Worm (Caenorhabditis elegans): Measurements from ENCODE around the gene nstp-4.

The nstp-4 gene

ce11 chrII:388533-388932 is at the start of gene nstp-4:
Gene nstp-4 (plus strand): TSS chrII:388833.
- TF ChIP-seq cog-1 (tag; optimal IDR thresholded peaks at IDR 0.05), result no peak
- no peak for TF ChIP-seq med-1 (GFP tag; optimal IDR thresholded peaks at IDR 0.05; ENCODE audit: insufficient read depth)
- no peak for TF ChIP-seq T22C8.4 (GFP tag; IDR thresholded peaks at IDR 0.05)
- no peak for TF ChIP-seq ztf-23 (GFP tag; IDR thresholded peaks at IDR 0.05)
- no peak for TF ChIP-seq klf-2 (GFP tag; conservative IDR thresholded peaks at IDR 0.05)
- TF ChIP-seq ztf-29 (GFP tag; IDR thresholded peaks at IDR 0.05), result no peak
- no peak for TF ChIP-seq tab-1 (GFP tag; IDR thresholded peaks at IDR 0.05)
- TF ChIP-seq ref-1 (GFP tag; conservative IDR thresholded peaks at IDR 0.05), result no peak
- TF ChIP-seq flt-1 (GFP tag; IDR thresholded peaks at IDR 0.05), result no peak

ce11 chrII:340224-340623 is 48.4 kb upstream of the nstp-4 start, which contains the start of gene clc-31:
Gene clc-31 (plus strand): TSS chrII:340524.
- no peak for TF ChIP-seq T22C8.4 (GFP tag; IDR thresholded peaks at IDR 0.05)
- no peak for TF ChIP-seq ref-1 (GFP tag; conservative IDR thresholded peaks at IDR 0.05)
- TF ChIP-seq cog-1 (tag; optimal IDR thresholded peaks at IDR 0.05), result no peak
- no peak for TF ChIP-seq tab-1 (GFP tag; IDR thresholded peaks at IDR 0.05)
- TF ChIP-seq klf-2 (GFP tag; conservative IDR thresholded peaks at IDR 0.05), result no peak
- no peak for TF ChIP-seq med-1 (GFP tag; optimal IDR thresholded peaks at IDR 0.05; ENCODE audit: insufficient read depth)
- TF ChIP-seq ztf-23 (GFP tag; IDR thresholded peaks at IDR 0.05), result no peak

ce11 chrII:340714-341113 is 47.9 kb upstream of the nstp-4 start:
- no peak for TF ChIP-seq ztf-29 (GFP tag; IDR thresholded peaks at IDR 0.05)

ce11 chrII:341282-341681 is 47.4 kb upstream of the nstp-4 start:
- TF ChIP-seq ztf-29 (GFP tag; IDR thresholded peaks at IDR 0.05), result no peak

- TF ChIP-seq cog-1 (tag; optimal IDR thresholded peaks at IDR 0.05), result no peak
- no peak for TF ChIP-seq tab-1 (GFP tag; IDR thresholded peaks at IDR 0.05)
- no peak for TF ChIP-seq ztf-23 (GFP tag; IDR thresholded peaks at IDR 0.05)
- no peak for TF ChIP-seq klf-2 (GFP tag; conservative IDR thresholded peaks at IDR 0.05)
- TF ChIP-seq flt-1 (GFP tag; IDR thresholded peaks at IDR 0.05), result no peak
- 0 out of 2 replicates have a peak, but pooled peaks have one; percentile 0 for TF ChIP-seq T22C8.4 (GFP tag; IDR thresholded peaks at IDR 0.05)
- TF ChIP-seq ref-1 (GFP tag; conservative IDR thresholded peaks at IDR 0.05), result no peak
- TF ChIP-seq med-1 (GFP tag; optimal IDR thresholded peaks at IDR 0.05; ENCODE audit: insufficient read depth), result no peak
These were observed 40.9 kb upstream of the nstp-4 start, which contains the start of gene D1069.3 for ce11 chrII:347734-348133. Gene D1069.3 (minus strand): TSS chrII:347891.

- TF ChIP-seq cog-1 (tag; optimal IDR thresholded peaks at IDR 0.05) (no peak), flt-1 (GFP tag; IDR thresholded peaks at IDR 0.05) (no peak), med-1 (GFP tag; optimal IDR thresholded peaks at IDR 0.05; ENCODE audit: insufficient read depth) (no peak), ztf-23 (GFP tag; IDR thresholded peaks at IDR 0.05) (no peak), ztf-29 (GFP tag; IDR thresholded peaks at IDR 0.05) (no peak), tab-1 (GFP tag; IDR thresholded peaks at IDR 0.05) (no peak), T22C8.4 (GFP tag; IDR thresholded peaks at IDR 0.05) (no peak), klf-2 (GFP tag; conservative IDR thresholded peaks at IDR 0.05) (no peak), ref-1 (GFP tag; conservative IDR thresholded peaks at IDR 0.05) (no peak)
These were observed 38.9 kb upstream of the nstp-4 start for ce11 chrII:349749-350148.

ce11 chrII:354494-354893 is 34.1 kb upstream of the nstp-4 start:
- TF ChIP-seq cog-1 (tag; optimal IDR thresholded peaks at IDR 0.05) (no peak), T22C8.4 (GFP tag; IDR thresholded peaks at IDR 0.05) (no peak), ztf-23 (GFP tag; IDR thresholded peaks at IDR 0.05) (no peak), tab-1 (GFP tag; IDR thresholded peaks at IDR 0.05) (no peak), ztf-29 (GFP tag; IDR thresholded peaks at IDR 0.05) (no peak), flt-1 (GFP tag; IDR thresholded peaks at IDR 0.05) (no peak), klf-2 (GFP tag; conservative IDR thresholded peaks at IDR 0.05) (no peak), med-1 (GFP tag; optimal IDR thresholded peaks at IDR 0.05; ENCODE audit: insufficient read depth) (no peak), ref-1 (GFP tag; conservative IDR thresholded peaks at IDR 0.05) (no peak)

- TF ChIP-seq ztf-29 (GFP tag; IDR thresholded peaks at IDR 0.05), result no peak
- no peak for TF ChIP-seq klf-2 (GFP tag; conservative IDR thresholded peaks at IDR 0.05)
- TF ChIP-seq flt-1 (GFP tag; IDR thresholded peaks at IDR 0.05), result no peak
- no peak for TF ChIP-seq tab-1 (GFP tag; IDR thresholded peaks at IDR 0.05)
- TF ChIP-seq T22C8.4 (GFP tag; IDR thresholded peaks at IDR 0.05), result no peak
- TF ChIP-seq ref-1 (GFP tag; conservative IDR thresholded peaks at IDR 0.05), result no peak
- no peak for TF ChIP-seq med-1 (GFP tag; optimal IDR thresholded peaks at IDR 0.05; ENCODE audit: insufficient read depth)
- no peak for TF ChIP-seq ztf-23 (GFP tag; IDR thresholded peaks at IDR 0.05)
- TF ChIP-seq cog-1 (tag; optimal IDR thresholded peaks at IDR 0.05), result no peak
These were observed 31.7 kb upstream of the nstp-4 start, which contains the start of gene dmsr-4 for ce11 chrII:356969-357368. Gene dmsr-4 (minus strand): TSS chrII:357069.

ce11 chrII:367455-367854 is 21.2 kb upstream of the nstp-4 start, which contains the start of gene ptr-3:
Gene ptr-3 (minus strand): TSS chrII:367555.
- TF ChIP-seq T22C8.4 (GFP tag; IDR thresholded peaks at IDR 0.05) (no peak), cog-1 (tag; optimal IDR thresholded peaks at IDR 0.05) (no peak), ztf-29 (GFP tag; IDR thresholded peaks at IDR 0.05) (no peak), ztf-23 (GFP tag; IDR thresholded peaks at IDR 0.05) (no peak), med-1 (GFP tag; optimal IDR thresholded peaks at IDR 0.05; ENCODE audit: insufficient read depth) (no peak), flt-1 (GFP tag; IDR thresholded peaks at IDR 0.05) (no peak), ref-1 (GFP tag; conservative IDR thresholded peaks at IDR 0.05) (no peak), tab-1 (GFP tag; IDR thresholded peaks at IDR 0.05) (no peak), klf-2 (GFP tag; conservative IDR thresholded peaks at IDR 0.05) (no peak)

- no peak for TF ChIP-seq T22C8.4 (GFP tag; IDR thresholded peaks at IDR 0.05)
- no peak for TF ChIP-seq tab-1 (GFP tag; IDR thresholded peaks at IDR 0.05)
- TF ChIP-seq cog-1 (tag; optimal IDR thresholded peaks at IDR 0.05), result no peak
- no peak for TF ChIP-seq klf-2 (GFP tag; conservative IDR thresholded peaks at IDR 0.05)
- TF ChIP-seq ztf-23 (GFP tag; IDR thresholded peaks at IDR 0.05), result no peak
- no peak for TF ChIP-seq ref-1 (GFP tag; conservative IDR thresholded peaks at IDR 0.05)
- no peak for TF ChIP-seq ztf-29 (GFP tag; IDR thresholded peaks at IDR 0.05)
- TF ChIP-seq med-1 (GFP tag; optimal IDR thresholded peaks at IDR 0.05; ENCODE audit: insufficient read depth), result no peak
- TF ChIP-seq flt-1 (GFP tag; IDR thresholded peaks at IDR 0.05), result no peak
These were observed 18.2 kb upstream of the nstp-4 start for ce11 chrII:370394-370793.
